Worm (Caenorhabditis elegans): ENCODE results near the gene cutc-1.

Gene cutc-1

DNA sequence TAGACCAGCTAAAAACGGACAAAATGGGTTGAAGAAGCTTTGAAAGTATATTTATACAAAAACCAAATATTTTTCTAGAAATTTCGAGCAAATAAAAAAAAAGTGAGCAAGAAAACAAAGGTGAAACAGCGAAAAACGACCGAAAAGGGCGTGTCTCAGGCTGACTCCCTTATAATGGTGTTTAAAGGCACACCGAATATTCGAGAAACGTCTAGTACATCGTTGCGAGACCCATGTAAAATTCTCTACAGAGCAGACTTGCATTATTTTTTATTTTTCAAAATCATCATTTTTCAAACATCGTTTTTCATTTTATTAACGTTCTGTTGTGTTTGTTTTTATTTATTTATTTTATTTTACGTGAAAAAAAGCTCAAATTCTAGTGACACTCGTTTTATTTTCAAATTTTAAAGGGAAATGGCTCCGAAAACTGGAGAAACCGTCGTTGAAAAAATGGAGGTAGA is 43.6 kb upstream of the cutc-1 start, which contains the start of gene rpn-3 (continued):
- peak; percentile 98 for TF ChIP-seq swsn-7 (tag; optimal IDR thresholded peaks at IDR 0.05)
- peak; percentile 77 for TF ChIP-seq pag-3 (tag; optimal IDR thresholded peaks at IDR 0.05; ENCODE audit: borderline replicate concordance, insufficient read depth)
- TF ChIP-seq dsc-1 (tag; optimal IDR thresholded peaks at IDR 0.05): peak; percentile 98
- TF ChIP-seq C04F5.9 (tag; optimal IDR thresholded peaks at IDR 0.05): peak; percentile 90
- TF ChIP-seq lir-3 (tag; optimal IDR thresholded peaks at IDR 0.05; ENCODE audit: poor library complexity): peak; percentile 82
- peak; percentile 89 for TF ChIP-seq pax-3 (tag; optimal IDR thresholded peaks at IDR 0.05)
- peak; percentile 96 for TF ChIP-seq mab-9 (GFP tag; IDR thresholded peaks at IDR 0.05)
- peak; percentile 98 for TF ChIP-seq nhr-71 (tag; optimal IDR thresholded peaks at IDR 0.05)
- no peak for TF ChIP-seq nhr-28 (tag; optimal IDR thresholded peaks at IDR 0.05)
- TF ChIP-seq ztf-4 (tag; optimal IDR thresholded peaks at IDR 0.05): peak; percentile 98
- TF ChIP-seq lin-35 (GFP tag; optimal IDR thresholded peaks at IDR 0.05): peak; percentile 93
- TF ChIP-seq isw-1 (GFP tag; IDR thresholded peaks at IDR 0.05): peak; percentile 98
- TF ChIP-seq alr-1 (tag; optimal IDR thresholded peaks at IDR 0.05; ENCODE audit: borderline replicate concordance): no peak
- peak; percentile 95 for TF ChIP-seq unc-86 (tag; optimal IDR thresholded peaks at IDR 0.05)
- TF ChIP-seq ama-1 (optimal IDR thresholded peaks at IDR 0.05): peak; percentile 77
- peak; percentile 99 for TF ChIP-seq C16A3.4 (tag; optimal IDR thresholded peaks at IDR 0.05)
- peak; percentile 75 for TF ChIP-seq elt-2 (tag; optimal IDR thresholded peaks at IDR 0.05)
- TF ChIP-seq fkh-8 (tag; optimal IDR thresholded peaks at IDR 0.05): peak; percentile 99
- peak; percentile 85 for TF ChIP-seq ceh-8 (GFP tag; optimal IDR thresholded peaks at IDR 0.05)
- TF ChIP-seq egl-13 (tag; optimal IDR thresholded peaks at IDR 0.05): peak; percentile 95
- TF ChIP-seq ceh-90 (tag; optimal IDR thresholded peaks at IDR 0.05): peak; percentile 61
- TF ChIP-seq blmp-1 (tag; optimal IDR thresholded peaks at IDR 0.05): peak; percentile 85
- TF ChIP-seq sup-37 (GFP tag; optimal IDR thresholded peaks at IDR 0.05): peak; percentile 83
- peak; percentile 98 for TF ChIP-seq lin-14 (GFP tag; optimal IDR thresholded peaks at IDR 0.05)
- peak; percentile 99 for TF ChIP-seq aly-2 (tag; optimal IDR thresholded peaks at IDR 0.05)
- TF ChIP-seq nhr-11 (tag; optimal IDR thresholded peaks at IDR 0.05): peak; percentile 93
- peak; percentile 69 for TF ChIP-seq mef-2 (tag; optimal IDR thresholded peaks at IDR 0.05)
- TF ChIP-seq sox-4 (tag; optimal IDR thresholded peaks at IDR 0.05): peak; percentile 78
- TF ChIP-seq lin-15B (tag; optimal IDR thresholded peaks at IDR 0.05): peak; percentile 96
- peak; percentile 93 for TF ChIP-seq jun-1 (tag; optimal IDR thresholded peaks at IDR 0.05)
- TF ChIP-seq skn-1 (tag; optimal IDR thresholded peaks at IDR 0.05): peak; percentile 100
- no peak for TF ChIP-seq Y116A8C.19 (tag; optimal IDR thresholded peaks at IDR 0.05; ENCODE audit: borderline replicate concordance)
- TF ChIP-seq ceh-63 (GFP tag; optimal IDR thresholded peaks at IDR 0.05): no peak
- peak; percentile 53 for TF ChIP-seq pqm-1 (tag; optimal IDR thresholded peaks at IDR 0.05)
- TF ChIP-seq dpl-1 (GFP tag; optimal IDR thresholded peaks at IDR 0.05): peak; percentile 87 to 89 (median 89)

DNA sequence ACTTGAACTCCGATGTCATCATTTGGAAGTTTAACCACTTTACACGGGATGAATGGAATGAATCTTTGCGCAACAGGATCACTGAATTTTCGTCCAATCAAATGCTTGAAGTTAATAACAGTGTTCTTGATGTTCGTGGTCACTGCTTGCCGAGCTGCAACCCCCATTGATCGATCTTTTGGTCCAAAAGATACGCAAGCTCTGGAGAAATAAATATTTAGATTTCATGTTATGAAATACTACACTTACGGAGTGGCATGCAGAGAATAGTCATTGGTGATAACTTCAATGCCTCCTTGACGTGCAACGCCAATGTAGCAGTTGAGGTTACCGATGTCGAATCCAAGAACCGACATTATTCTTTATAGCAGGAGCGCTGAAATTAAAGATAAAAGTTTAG is 43.1 kb upstream of the cutc-1 start, which contains the start of gene hsp-110:
Gene hsp-110, minus strand, starts transcription at position 376 of the 400 bp plus-strand sequence.
- TF ChIP-seq unc-98 (GFP tag; IDR thresholded peaks at IDR 0.05) (no peak), ztf-11 (tag; optimal IDR thresholded peaks at IDR 0.05) (no peak), jun-1 (tag; optimal IDR thresholded peaks at IDR 0.05) (no peak), pqm-1 (tag; optimal IDR thresholded peaks at IDR 0.05) (no peak), mab-9 (GFP tag; IDR thresholded peaks at IDR 0.05) (no peak), efl-3 (GFP tag; optimal IDR thresholded peaks at IDR 0.05) (no peak), tlp-1 (tag; optimal IDR thresholded peaks at IDR 0.05) (no peak), unc-30 (tag; optimal IDR thresholded peaks at IDR 0.05) (no peak), nhr-90 (tag; optimal IDR thresholded peaks at IDR 0.05; ENCODE audit: poor library complexity) (no peak), unc-62 (GFP tag; optimal IDR thresholded peaks at IDR 0.05) (no peak)
